Worm (Caenorhabditis elegans) whole organism, midembryonic: Measurements from ENCODE around the gene sid-2.

Experiments used
- flt-1 ChIP-seq: fragments of 200-800 bp; sonication (Bioruptor generic); IDR thresholded peaks from 2 replicates; pipeline ENCODE4 v1.3.6; 2022; ENCODE audit warnings: missing genetic modification characterization, missing compliant biosample characterization
- tab-1 ChIP-seq: fragments of 200-800 bp; sonication (Bioruptor generic); IDR thresholded peaks from 2 replicates; pipeline ENCODE4 v1.3.6; 2022; ENCODE audit warnings: missing genetic modification characterization, missing compliant biosample characterization

DNA sequence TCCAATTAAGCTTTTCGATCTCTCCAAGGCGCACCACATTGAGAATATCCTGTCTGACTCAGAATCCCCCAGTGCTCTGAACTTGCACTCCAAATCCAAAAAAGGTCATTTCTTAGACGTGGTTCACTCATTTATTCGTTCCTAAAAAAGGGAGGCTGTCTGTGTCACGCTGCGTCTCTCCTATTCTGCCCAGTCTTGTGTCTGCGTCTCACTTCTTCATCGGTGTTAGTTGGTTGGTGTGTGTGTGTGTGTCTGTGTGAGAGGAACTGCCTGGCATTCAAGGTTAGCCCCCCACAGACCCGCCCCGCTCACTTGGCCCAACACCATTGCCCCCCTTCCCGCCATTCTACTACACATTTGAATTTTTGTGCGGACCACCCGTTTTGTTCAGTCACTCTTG is 38.3 kb downstream of the sid-2 start:
- peak; percentile 82 for TF ChIP-seq flt-1 (GFP tag; lab: Robert Waterston, UW)
- 0 out of 2 replicates have a peak, but pooled peaks have one; percentile 73 for TF ChIP-seq tab-1
